Worm (Caenorhabditis elegans) whole organism, L1 larva: ENCODE results near the gene txdc-12.1.
A peak's percentile ranks its signal among the peaks of the same experiment; 100 is the strongest.

Experiments
- C04F5.9 ChIP-seq: sonication (generic microtip); optimal IDR thresholded peaks from 2 replicates; lab custom pipeline; 2016; ENCODE audit warnings: missing genetic modification characterization, missing compliant biosample characterization
- C16A3.4 ChIP-seq: fragments of 150-350 bp; optimal IDR thresholded peaks from 2 replicates; lab custom pipeline; 2014; ENCODE audit warnings: missing biosample characterization, missing genetic modification characterization
- aha-1 ChIP-seq: fragments of 150-350 bp; optimal IDR thresholded peaks from 2 replicates; lab custom pipeline; 2014; ENCODE audit warnings: missing biosample characterization, missing genetic modification characterization
- alr-1 ChIP-seq: fragments of 200-800 bp; sonication (Bioruptor generic); optimal IDR thresholded peaks from 2 replicates; lab custom pipeline; 2018; ENCODE audit warnings: borderline replicate concordance, mild to moderate bottlenecking, missing genetic modification characterization, missing compliant biosample characterization
- aly-2 ChIP-seq: fragments of 150-350 bp; optimal IDR thresholded peaks from 2 replicates; lab custom pipeline; 2014; ENCODE audit warnings: missing biosample characterization, missing genetic modification characterization
- blmp-1 ChIP-seq: fragments of 150-350 bp; optimal IDR thresholded peaks from 2 replicates; lab custom pipeline; 2014; ENCODE audit warnings: missing biosample characterization, missing genetic modification characterization
- ceh-63 ChIP-seq: fragments of 200-800 bp; sonication (Bioruptor generic); optimal IDR thresholded peaks from 2 replicates; lab custom pipeline; 2018; ENCODE audit warnings: mild to moderate bottlenecking, missing genetic modification characterization, missing compliant biosample characterization
- ceh-82 ChIP-seq, 3 experiments: fragments of 150-350 bp in 1 of 3; sonication (generic microtip) in 2 of 3; optimal IDR thresholded peaks; 2 replicates each; lab custom pipeline; 2014 to 2017; ENCODE audit warnings: missing biosample characterization in 3 of 3, missing genetic modification characterization in 3 of 3
- dpl-1 ChIP-seq, 3 experiments: fragments of 150-350 bp in 2 of 3; sonication (generic microtip) in 1 of 3; optimal IDR thresholded peaks; 2 replicates each; lab custom pipeline; 2014 to 2017; ENCODE audit warnings: missing biosample characterization in 3 of 3, missing genetic modification characterization in 3 of 3, missing genetic modification reagents in 3 of 3
- dsc-1 ChIP-seq: sonication (generic microtip); optimal IDR thresholded peaks from 2 replicates; lab custom pipeline; 2016; ENCODE audit warnings: mild to moderate bottlenecking, missing genetic modification characterization, missing compliant biosample characterization
- efl-1 ChIP-seq, 4 experiments: fragments of 150-350 bp; optimal IDR thresholded peaks in 3 of 4; peaks in 1 of 4; 1 replicate in 1 of 4; 2 replicates in 3 of 4; lab custom pipeline; 2014; ENCODE audit warnings: missing biosample characterization in 2 of 4, missing genetic modification characterization in 2 of 4, missing genetic modification reagents in 2 of 4
- egl-27 ChIP-seq, 2 experiments: fragments of 150-350 bp in 1 of 2; sonication (generic microtip); optimal IDR thresholded peaks; 3 replicates each; lab custom pipeline; 2017 to 2018; ENCODE audit warnings: missing biosample characterization in 2 of 2, missing genetic modification characterization in 2 of 2, missing genetic modification reagents in 2 of 2
- elt-2 ChIP-seq: sonication (generic microtip); optimal IDR thresholded peaks from 2 replicates; lab custom pipeline; 2016; ENCODE audit warnings: missing genetic modification characterization, mild to moderate bottlenecking, inconsistent platforms, missing compliant biosample characterization, missing genetic modification reagents
- elt-3 ChIP-seq, 6 experiments: fragments of 150-350 bp in 1 of 6; sonication (generic microtip); optimal IDR thresholded peaks; 2 replicates each; lab custom pipeline; 2017 to 2018; ENCODE audit warnings: missing biosample characterization in 6 of 6, missing genetic modification characterization in 6 of 6, inconsistent platforms in 1 of 6
- grh-1 ChIP-seq: fragments of 200-800 bp; sonication (Bioruptor generic); IDR thresholded peaks from 2 replicates; pipeline ENCODE4 v1.3.6; 2022; ENCODE audit warnings: missing genetic modification reagents, missing genetic modification characterization, missing compliant biosample characterization
- hpl-2 ChIP-seq: fragments of 150-350 bp; optimal IDR thresholded peaks from 2 replicates; lab custom pipeline; 2014; ENCODE audit warnings: missing biosample characterization, missing genetic modification reagents, missing genetic modification characterization
- isw-1 ChIP-seq: fragments of 200-800 bp; sonication (Bioruptor generic); IDR thresholded peaks from 2 replicates; pipeline ENCODE4 v1.3.6; 2022; ENCODE audit warnings: missing genetic modification characterization, missing compliant biosample characterization
- jun-1 ChIP-seq: fragments of 150-350 bp; optimal IDR thresholded peaks from 2 replicates; lab custom pipeline; 2014; ENCODE audit warnings: missing biosample characterization, missing genetic modification reagents, missing genetic modification characterization
- lin-13 ChIP-seq: fragments of 150-350 bp; optimal IDR thresholded peaks from 2 replicates; lab custom pipeline; 2014; ENCODE audit warnings: missing biosample characterization, missing genetic modification reagents, missing genetic modification characterization
- lin-14 ChIP-seq: fragments of 200-800 bp; sonication (Bioruptor generic); optimal IDR thresholded peaks from 2 replicates; lab custom pipeline; 2018; ENCODE audit warnings: mild to moderate bottlenecking, missing genetic modification characterization, moderate library complexity, missing compliant biosample characterization
- lin-35 ChIP-seq, 2 experiments: fragments of 150-350 bp; optimal IDR thresholded peaks; 2 replicates each; lab custom pipeline; 2014; ENCODE audit warnings: missing biosample characterization in 2 of 2, missing genetic modification characterization in 2 of 2, missing genetic modification reagents in 2 of 2
- lin-39 ChIP-seq: fragments of 150-350 bp; optimal IDR thresholded peaks from 2 replicates; lab custom pipeline; 2014; ENCODE audit warnings: missing biosample characterization, missing genetic modification reagents, missing genetic modification characterization
- lir-3 ChIP-seq: sonication (generic microtip); optimal IDR thresholded peaks from 2 replicates; lab custom pipeline; 2016; ENCODE audit warnings: mild to moderate bottlenecking, missing genetic modification characterization, moderate library complexity, missing compliant biosample characterization; ENCODE audit not compliant: poor library complexity
- lsy-2 ChIP-seq, 2 experiments: fragments of 150-350 bp; optimal IDR thresholded peaks; 2 replicates each; lab custom pipeline; 2014; ENCODE audit warnings: missing biosample characterization in 2 of 2, missing genetic modification characterization in 2 of 2
- mep-1 ChIP-seq: fragments of 150-350 bp; optimal IDR thresholded peaks from 2 replicates; lab custom pipeline; 2014; ENCODE audit warnings: missing biosample characterization, missing genetic modification characterization
- nhr-12 ChIP-seq: sonication (generic microtip); optimal IDR thresholded peaks from 2 replicates; lab custom pipeline; 2017; ENCODE audit warnings: missing biosample characterization, missing genetic modification characterization
- nhr-19 ChIP-seq: fragments of 200-800 bp; sonication (Bioruptor generic); conservative IDR thresholded peaks from 2 replicates; pipeline ENCODE4 v1.3.6; 2022; ENCODE audit warnings: missing genetic modification characterization, missing compliant biosample characterization
- nhr-20 ChIP-seq: sonication (generic microtip); optimal IDR thresholded peaks from 2 replicates; lab custom pipeline; 2016; ENCODE audit warnings: mild to moderate bottlenecking, missing genetic modification characterization, missing compliant biosample characterization
- nhr-237 ChIP-seq: fragments of 150-350 bp; optimal IDR thresholded peaks from 2 replicates; lab custom pipeline; 2014; ENCODE audit warnings: missing biosample characterization, missing genetic modification characterization
- nhr-28 ChIP-seq: fragments of 150-350 bp; optimal IDR thresholded peaks from 2 replicates; lab custom pipeline; 2014; ENCODE audit warnings: missing biosample characterization, missing genetic modification characterization
- nhr-47 ChIP-seq: sonication (generic microtip); optimal IDR thresholded peaks from 2 replicates; lab custom pipeline; 2016; ENCODE audit warnings: mild to moderate bottlenecking, missing genetic modification characterization, moderate library complexity, missing compliant biosample characterization
- nhr-71 ChIP-seq: sonication (generic microtip); optimal IDR thresholded peaks from 2 replicates; lab custom pipeline; 2016; ENCODE audit warnings: mild to moderate bottlenecking, missing genetic modification characterization, moderate library complexity, missing compliant biosample characterization
- nhr-85 ChIP-seq: sonication (generic microtip); peaks from one replicate; lab custom pipeline; 2016; ENCODE audit warnings: missing genetic modification characterization, inconsistent platforms, missing compliant biosample characterization
- nhr-90 ChIP-seq: sonication (generic microtip); optimal IDR thresholded peaks from 2 replicates; lab custom pipeline; 2016; ENCODE audit warnings: mild to moderate bottlenecking, missing genetic modification characterization, missing compliant biosample characterization; ENCODE audit not compliant: poor library complexity
- pag-3 ChIP-seq: sonication (generic microtip); optimal IDR thresholded peaks from 2 replicates; lab custom pipeline; 2017; ENCODE audit warnings: missing genetic modification characterization, mild to moderate bottlenecking, missing compliant biosample characterization, antibody characterized with exemption, borderline replicate concordance; ENCODE audit not compliant: insufficient read depth
- pax-3 ChIP-seq: fragments of 200-800 bp; sonication (Bioruptor generic); optimal IDR thresholded peaks from 2 replicates; lab custom pipeline; 2018; ENCODE audit warnings: mild to moderate bottlenecking, missing genetic modification characterization, moderate library complexity, missing compliant biosample characterization
- pqm-1 ChIP-seq: sonication (generic microtip); optimal IDR thresholded peaks from 3 replicates; lab custom pipeline; 2017; ENCODE audit warnings: missing biosample characterization, missing genetic modification characterization
- rnt-1 ChIP-seq: sonication (generic microtip); optimal IDR thresholded peaks from 2 replicates; lab custom pipeline; 2016; ENCODE audit warnings: mild to moderate bottlenecking, missing genetic modification characterization, moderate library complexity, missing compliant biosample characterization
- skn-1 ChIP-seq: fragments of 150-350 bp; optimal IDR thresholded peaks from 2 replicates; lab custom pipeline; 2014; ENCODE audit warnings: missing biosample characterization, missing genetic modification characterization
- snu-23 ChIP-seq: sonication (generic microtip); optimal IDR thresholded peaks from 2 replicates; lab custom pipeline; 2016; ENCODE audit warnings: missing genetic modification characterization, missing compliant biosample characterization
- sox-4 ChIP-seq: sonication (generic microtip); optimal IDR thresholded peaks from 2 replicates; lab custom pipeline; 2016; ENCODE audit warnings: missing genetic modification characterization, missing compliant biosample characterization
- sup-37 ChIP-seq: fragments of 200-800 bp; sonication (Bioruptor generic); optimal IDR thresholded peaks from 2 replicates; lab custom pipeline; 2018; ENCODE audit warnings: mild to moderate bottlenecking, missing genetic modification characterization, missing compliant biosample characterization
- unc-86 ChIP-seq: sonication (generic microtip); optimal IDR thresholded peaks from 2 replicates; lab custom pipeline; 2016; ENCODE audit warnings: missing genetic modification characterization, missing compliant biosample characterization
- unc-98 ChIP-seq: fragments of 200-800 bp; sonication (Bioruptor generic); IDR thresholded peaks from 2 replicates; pipeline ENCODE4 v1.3.6; 2022; ENCODE audit warnings: missing genetic modification characterization, missing compliant biosample characterization
- xbp-1 ChIP-seq: sonication (generic microtip); optimal IDR thresholded peaks from 2 replicates; lab custom pipeline; 2016; ENCODE audit warnings: missing genetic modification characterization, missing compliant biosample characterization

Gene txdc-12.1

DNA sequence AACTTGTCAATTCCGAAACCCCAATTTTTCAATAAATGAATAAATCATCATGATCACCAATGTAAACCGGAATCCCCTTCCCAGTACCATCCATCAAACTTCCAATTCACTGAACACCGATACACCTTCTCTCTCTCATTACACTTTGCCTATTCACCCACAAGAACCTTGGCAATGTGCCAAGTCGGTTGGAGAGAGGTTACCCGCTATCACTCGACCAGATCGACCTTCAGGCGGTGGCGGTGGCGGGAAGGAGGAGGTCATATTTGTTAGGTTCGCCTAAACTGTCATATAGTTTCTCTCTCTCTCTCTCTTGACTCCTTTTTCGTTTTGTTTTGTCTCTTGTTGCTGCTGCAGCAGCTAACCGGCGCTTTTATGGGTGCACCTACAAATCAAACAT, 22.4 kb downstream of the txdc-12.1 start:
- no peak for TF ChIP-seq skn-1
- TF ChIP-seq lsy-2 (tag; optimal IDR thresholded peaks at IDR 0.05; lab: Kevin White, UChicago), result peak in 1 of 2 experiments; percentile 20
- TF ChIP-seq unc-86 (tag; lab: Kevin White, UChicago), result no peak
- TF ChIP-seq pax-3, result no peak
- TF ChIP-seq alr-1 (tag; lab: Kevin White, UChicago), result no peak
- TF ChIP-seq lir-3, result no peak
- no peak for TF ChIP-seq nhr-237 (tag; lab: Kevin White, UChicago)
- TF ChIP-seq nhr-85 (tag; lab: Kevin White, UChicago), result peak; percentile 95
- peak; percentile 9 to 36 (median 32) for TF ChIP-seq dpl-1 (GFP tag; optimal IDR thresholded peaks at IDR 0.05; lab: Kevin White, UChicago)
- TF ChIP-seq nhr-20 (tag; lab: Kevin White, UChicago), result peak; percentile 56
- no peak for TF ChIP-seq isw-1 (GFP tag; lab: Robert Waterston, UW)
- no peak for TF ChIP-seq dsc-1 (tag; lab: Kevin White, UChicago)
- peak; percentile 37 for TF ChIP-seq snu-23 (GFP tag; lab: Kevin White, UChicago)
- peak; percentile 71 for TF ChIP-seq grh-1
- TF ChIP-seq nhr-12, result no peak
- TF ChIP-seq lin-35 (GFP tag; optimal IDR thresholded peaks at IDR 0.05; lab: Kevin White, UChicago), result peak; percentile 38 to 46
- peak; percentile 16 for TF ChIP-seq jun-1
- TF ChIP-seq pqm-1, result no peak
- no peak for TF ChIP-seq ceh-82 (tag; optimal IDR thresholded peaks at IDR 0.05; lab: Kevin White, UChicago)
- peak; percentile 51 for TF ChIP-seq nhr-71 (tag; lab: Kevin White, UChicago)
- no peak for TF ChIP-seq aly-2 (tag; lab: Kevin White, UChicago)
- TF ChIP-seq ceh-63 (GFP tag; lab: Kevin White, UChicago), result no peak
- TF ChIP-seq mep-1, result peak; percentile 3
- peak; percentile 77 for TF ChIP-seq blmp-1
- TF ChIP-seq elt-3 (tag; optimal IDR thresholded peaks at IDR 0.05; lab: Kevin White, UChicago), result peak in 4 of 6 experiments; percentile 19 to 56 (median 48)
- no peak for TF ChIP-seq elt-2 (tag; lab: Kevin White, UChicago)
- peak; percentile 75 for TF ChIP-seq lin-14
- peak; percentile 33 for TF ChIP-seq nhr-47 (tag; lab: Kevin White, UChicago)
- no peak for TF ChIP-seq unc-98 (GFP tag; lab: Robert Waterston, UW)
- no peak for TF ChIP-seq rnt-1 (tag; lab: Kevin White, UChicago)
- TF ChIP-seq nhr-90 (tag; lab: Kevin White, UChicago), result peak; percentile 69
- peak in 1 of 2 experiments; percentile 9 for TF ChIP-seq efl-1 (optimal IDR thresholded peaks at IDR 0.05; lab: Kevin White, UChicago)
- TF ChIP-seq efl-1 (GFP tag; optimal IDR thresholded peaks at IDR 0.05 in 1 of 2; lab: Kevin White, UChicago), result no peak
- peak; percentile 12 for TF ChIP-seq xbp-1 (tag; lab: Kevin White, UChicago)
- peak; percentile 32 for TF ChIP-seq C16A3.4 (tag; lab: Kevin White, UChicago)
- TF ChIP-seq hpl-2 (GFP tag; lab: Kevin White, UChicago), result no peak
- no peak for TF ChIP-seq aha-1
- no peak for TF ChIP-seq sup-37
- peak in 1 of 2 experiments; percentile 20 for TF ChIP-seq egl-27 (tag; optimal IDR thresholded peaks at IDR 0.05; lab: Kevin White, UChicago)
- TF ChIP-seq sox-4 (tag; lab: Kevin White, UChicago), result no peak
- TF ChIP-seq nhr-19 (GFP tag; lab: Robert Waterston, UW), result no peak
- TF ChIP-seq lin-13 (GFP tag; lab: Kevin White, UChicago), result no peak
- no peak for TF ChIP-seq pag-3 (tag; lab: Kevin White, UChicago)
- no peak for TF ChIP-seq C04F5.9 (tag; lab: Kevin White, UChicago)
- no peak for TF ChIP-seq lin-39 (tag; lab: Kevin White, UChicago)
- TF ChIP-seq nhr-28 (tag; lab: Kevin White, UChicago), result no peak
